Worm (Caenorhabditis elegans) whole organism, L4 larva: ENCODE results near the gene fbxa-100.
A peak's percentile ranks its signal among the peaks of the same experiment; 100 is the strongest.

ENCODE experiments used
- F37D6.2 ChIP-seq: sonication (generic microtip); optimal IDR thresholded peaks from 2 replicates; lab custom pipeline; 2016; ENCODE audit warnings: mild to moderate bottlenecking, missing genetic modification characterization, missing compliant biosample characterization
- F49E8.2 ChIP-seq: sonication (generic microtip); optimal IDR thresholded peaks from 2 replicates; lab custom pipeline; 2016; ENCODE audit warnings: missing compliant biosample characterization, mild to moderate bottlenecking, missing genetic modification characterization, borderline replicate concordance
- R02D3.7 ChIP-seq: fragments of 150-350 bp; sonication (generic microtip); optimal IDR thresholded peaks from 3 replicates; lab custom pipeline; 2014; ENCODE audit warnings: missing biosample characterization, missing genetic modification characterization
- T20F7.1 ChIP-seq: fragments of 200-800 bp; sonication (Bioruptor generic); optimal IDR thresholded peaks from 2 replicates; lab custom pipeline; 2018; ENCODE audit warnings: mild to moderate bottlenecking, missing genetic modification characterization, missing compliant biosample characterization
- T26A8.4 ChIP-seq: fragments of 200-800 bp; sonication (Bioruptor generic); IDR thresholded peaks from 2 replicates; pipeline ENCODE4 v1.3.6; 2022; ENCODE audit warnings: missing genetic modification characterization, missing compliant biosample characterization
- Y5F2A.4 ChIP-seq: fragments of 200-800 bp; sonication (Bioruptor generic); optimal IDR thresholded peaks from 2 replicates; lab custom pipeline; 2018; ENCODE audit warnings: mild to moderate bottlenecking, missing genetic modification characterization, missing compliant biosample characterization
- Y75B8A.6 ChIP-seq: fragments of 200-800 bp; sonication (Bioruptor generic); IDR thresholded peaks from 2 replicates; pipeline ENCODE4 v1.3.6; 2022; ENCODE audit warnings: missing genetic modification reagents, missing genetic modification characterization, missing compliant biosample characterization
- ZK337.2 ChIP-seq: fragments of 200-800 bp; sonication (Bioruptor generic); IDR thresholded peaks from 2 replicates; pipeline ENCODE4 v1.3.6; 2022; ENCODE audit warnings: missing genetic modification reagents, missing genetic modification characterization, missing compliant biosample characterization
- ZK546.5 ChIP-seq, 2 experiments: sonication (generic microtip); optimal IDR thresholded peaks; 2 replicates each; lab custom pipeline; 2017; ENCODE audit warnings: missing biosample characterization in 2 of 2, missing genetic modification characterization in 2 of 2
- aha-1 ChIP-seq: fragments of 150-350 bp; peaks from one replicate; lab custom pipeline; 2014; ENCODE audit warnings: missing biosample characterization, missing genetic modification characterization
- ceh-20 ChIP-seq: fragments of 200-800 bp; sonication (Bioruptor generic); IDR thresholded peaks from 2 replicates; pipeline ENCODE4 v1.3.6; 2022; ENCODE audit warnings: missing genetic modification reagents, missing genetic modification characterization, missing compliant biosample characterization
- ceh-28 ChIP-seq: fragments of 150-350 bp; optimal IDR thresholded peaks from 2 replicates; lab custom pipeline; 2014; ENCODE audit warnings: missing biosample characterization, missing genetic modification reagents, missing genetic modification characterization
- daf-12 ChIP-seq: fragments of 150-350 bp; optimal IDR thresholded peaks from 2 replicates; lab custom pipeline; 2014; ENCODE audit warnings: missing biosample characterization, missing genetic modification reagents, missing genetic modification characterization
- dmd-6 ChIP-seq: fragments of 200-800 bp; sonication (Bioruptor generic); IDR thresholded peaks from 2 replicates; pipeline ENCODE4 v1.3.6; 2022; ENCODE audit warnings: missing genetic modification reagents, missing genetic modification characterization, missing compliant biosample characterization
- dmd-9 ChIP-seq: fragments of 200-800 bp; sonication (Bioruptor generic); IDR thresholded peaks from 2 replicates; pipeline ENCODE4 v1.3.6; 2022; ENCODE audit warnings: missing genetic modification reagents, missing genetic modification characterization, missing compliant biosample characterization
- dve-1 ChIP-seq: sonication (generic microtip); optimal IDR thresholded peaks from 2 replicates; lab custom pipeline; 2017; ENCODE audit warnings: antibody characterized with exemption, mild to moderate bottlenecking, missing genetic modification characterization, missing compliant biosample characterization; ENCODE audit not compliant: insufficient read depth
- fkh-10 ChIP-seq: fragments of 150-350 bp; optimal IDR thresholded peaks from 2 replicates; lab custom pipeline; 2014; ENCODE audit warnings: missing biosample characterization, missing genetic modification reagents, missing genetic modification characterization
- fos-1 ChIP-seq: fragments of 150-350 bp; optimal IDR thresholded peaks from 2 replicates; lab custom pipeline; 2014; ENCODE audit warnings: missing biosample characterization, missing genetic modification characterization
- hif-1 ChIP-seq, 2 experiments: sonication (generic microtip); optimal IDR thresholded peaks; 2 replicates each; lab custom pipeline; 2016 to 2017; ENCODE audit warnings: missing compliant biosample characterization in 2 of 2, missing genetic modification characterization in 2 of 2, missing genetic modification reagents in 2 of 2, missing genotype in 2 of 2, mild to moderate bottlenecking in 1 of 2
- hlh-30 ChIP-seq: sonication (generic microtip); optimal IDR thresholded peaks from 2 replicates; lab custom pipeline; 2017; ENCODE audit warnings: antibody characterized with exemption, mild to moderate bottlenecking, missing genetic modification characterization, missing compliant biosample characterization; ENCODE audit not compliant: insufficient read depth
- jun-1 ChIP-seq: fragments of 150-350 bp; optimal IDR thresholded peaks from 2 replicates; lab custom pipeline; 2014; ENCODE audit warnings: missing biosample characterization, missing genetic modification reagents, missing genetic modification characterization
- lim-7 ChIP-seq: fragments of 200-800 bp; sonication (Bioruptor generic); IDR thresholded peaks from 2 replicates; pipeline ENCODE4 v1.3.6; 2022; ENCODE audit warnings: missing genetic modification characterization, missing compliant biosample characterization
- lin-13 ChIP-seq: fragments of 150-350 bp; optimal IDR thresholded peaks from 2 replicates; lab custom pipeline; 2014; ENCODE audit warnings: missing biosample characterization, missing genetic modification reagents, missing genetic modification characterization
- lir-3 ChIP-seq: sonication (generic microtip); optimal IDR thresholded peaks from 2 replicates; lab custom pipeline; 2016; ENCODE audit warnings: mild to moderate bottlenecking, missing genetic modification characterization, missing compliant biosample characterization
- lsy-2 ChIP-seq, 2 experiments: fragments of 150-350 bp in 1 of 2; sonication (generic microtip) in 1 of 2; optimal IDR thresholded peaks; 2 replicates each; lab custom pipeline; 2014 to 2017; ENCODE audit warnings: missing biosample characterization in 2 of 2, missing genetic modification characterization in 2 of 2
- madf-5 ChIP-seq, 2 experiments: fragments of 200-800 bp; sonication (Bioruptor generic); IDR thresholded peaks; 2 replicates each; pipeline ENCODE4 v1.3.6; 2022; ENCODE audit warnings: missing compliant biosample characterization in 2 of 2, missing genetic modification characterization in 2 of 2
- mdl-1 ChIP-seq, 2 experiments: fragments of 150-350 bp in 1 of 2; sonication (generic microtip) in 1 of 2; optimal IDR thresholded peaks; 2 replicates each; lab custom pipeline; 2014 to 2017; ENCODE audit warnings: missing biosample characterization in 2 of 2, missing genetic modification characterization in 2 of 2
- mxl-3 ChIP-seq: fragments of 200-800 bp; sonication (Bioruptor generic); optimal IDR thresholded peaks from 2 replicates; lab custom pipeline; 2018; ENCODE audit warnings: mild to moderate bottlenecking, missing genetic modification characterization, missing compliant biosample characterization
- nhr-10 ChIP-seq: fragments of 150-350 bp; optimal IDR thresholded peaks from 2 replicates; lab custom pipeline; 2014; ENCODE audit warnings: missing biosample characterization, missing genetic modification characterization
- nhr-102 ChIP-seq: sonication (generic microtip); optimal IDR thresholded peaks from 2 replicates; lab custom pipeline; 2016; ENCODE audit warnings: mild to moderate bottlenecking, missing genetic modification characterization, moderate library complexity, missing compliant biosample characterization
- nhr-11 ChIP-seq: fragments of 150-350 bp; optimal IDR thresholded peaks from 2 replicates; lab custom pipeline; 2014; ENCODE audit warnings: missing biosample characterization, missing genetic modification characterization
- nhr-111 ChIP-seq: fragments of 200-800 bp; sonication (Bioruptor generic); optimal IDR thresholded peaks from 2 replicates; lab custom pipeline; 2018; ENCODE audit warnings: mild to moderate bottlenecking, missing genetic modification characterization, missing compliant biosample characterization
- nhr-25 ChIP-seq: sonication (generic microtip); optimal IDR thresholded peaks from 2 replicates; lab custom pipeline; 2017; ENCODE audit warnings: missing genetic modification characterization, mild to moderate bottlenecking, missing compliant biosample characterization, antibody characterized with exemption, moderate library complexity, borderline replicate concordance; ENCODE audit not compliant: insufficient read depth
- nhr-28 ChIP-seq: fragments of 150-350 bp; optimal IDR thresholded peaks from 2 replicates; lab custom pipeline; 2014; ENCODE audit warnings: missing biosample characterization, missing genetic modification characterization
- nhr-41 ChIP-seq: fragments of 200-800 bp; sonication (Bioruptor generic); IDR thresholded peaks from 2 replicates; pipeline ENCODE4 v1.3.6; 2022; ENCODE audit warnings: missing genetic modification reagents, missing genetic modification characterization, missing compliant biosample characterization
- nhr-48 ChIP-seq: sonication (generic microtip); optimal IDR thresholded peaks from 2 replicates; lab custom pipeline; 2016; ENCODE audit warnings: mild to moderate bottlenecking, missing genetic modification characterization, missing compliant biosample characterization
- saeg-2 ChIP-seq: fragments of 200-800 bp; sonication (Bioruptor generic); IDR thresholded peaks from 2 replicates; pipeline ENCODE4 v1.3.6; 2022; ENCODE audit warnings: missing genetic modification reagents, missing genetic modification characterization, missing compliant biosample characterization
- sdz-12 ChIP-seq: fragments of 200-800 bp; sonication (Bioruptor generic); optimal IDR thresholded peaks from 2 replicates; lab custom pipeline; 2018; ENCODE audit warnings: mild to moderate bottlenecking, missing genetic modification characterization, missing compliant biosample characterization
- set-16 ChIP-seq: fragments of 200-800 bp; sonication (Bioruptor generic); IDR thresholded peaks from 2 replicates; pipeline ENCODE4 v1.3.6; 2022; ENCODE audit warnings: missing genetic modification reagents, missing genetic modification characterization, missing compliant biosample characterization
- snpc-1.2 ChIP-seq: fragments of 200-800 bp; sonication (Bioruptor generic); IDR thresholded peaks from 2 replicates; pipeline ENCODE4 v1.3.6; 2022; ENCODE audit warnings: missing genetic modification reagents, missing genetic modification characterization, missing compliant biosample characterization
- tra-1 ChIP-seq: fragments of 200-800 bp; sonication (Bioruptor generic); IDR thresholded peaks from 2 replicates; pipeline ENCODE4 v1.3.6; 2022; ENCODE audit warnings: missing genetic modification reagents, missing genetic modification characterization, missing compliant biosample characterization
- unc-39 ChIP-seq: sonication (generic microtip); optimal IDR thresholded peaks from 2 replicates; lab custom pipeline; 2017; ENCODE audit warnings: missing biosample characterization, missing genetic modification characterization
- zfp-2 ChIP-seq: sonication (generic microtip); optimal IDR thresholded peaks from 2 replicates; lab custom pipeline; 2016; ENCODE audit warnings: mild to moderate bottlenecking, missing genetic modification characterization, missing compliant biosample characterization
- zfp-3 ChIP-seq: fragments of 200-800 bp; sonication (Bioruptor generic); conservative IDR thresholded peaks from 2 replicates; pipeline ENCODE4 v1.3.6; 2022; ENCODE audit warnings: missing genetic modification reagents, missing genetic modification characterization, missing compliant biosample characterization
- zip-11 ChIP-seq: fragments of 200-800 bp; sonication (Bioruptor generic); IDR thresholded peaks from 2 replicates; pipeline ENCODE4 v1.3.6; 2022; ENCODE audit warnings: missing genetic modification characterization, missing compliant biosample characterization

fbxa-100 gene

ce11 chrV:16047508-16047907, 14.4 kb downstream of the fbxa-100 start, which contains the start of gene str-198:
TSS of gene str-198 (plus strand) at chrV:16047808.
- TF ChIP-seq nhr-25 (tag; lab: Kevin White, UChicago) = no peak
- no peak for TF ChIP-seq zfp-3 (GFP tag; lab: Robert Waterston, UW)
- no peak for TF ChIP-seq ceh-28 (tag; lab: Kevin White, UChicago)
- no peak for TF ChIP-seq lin-13
- no peak for TF ChIP-seq lim-7 (GFP tag; lab: Robert Waterston, UW)
- no peak for TF ChIP-seq aha-1
- no peak for TF ChIP-seq nhr-111 (GFP tag; lab: Kevin White, UChicago)
- no peak for TF ChIP-seq Y75B8A.6
- TF ChIP-seq, all 104 proteins: peak for 0

ce11 chrV:16047052-16047451, 14.8 kb downstream of the fbxa-100 start:
- TF ChIP-seq T26A8.4 (GFP tag; lab: Robert Waterston, UW) (no peak), Y5F2A.4 (GFP tag; lab: Kevin White, UChicago) (no peak), fkh-10 (GFP tag; lab: Kevin White, UChicago) (no peak), sdz-12 (GFP tag; lab: Kevin White, UChicago) (no peak), set-16 (peak; percentile 90), F37D6.2 (tag; lab: Kevin White, UChicago) (no peak)

- TF ChIP-seq jun-1 (tag; lab: Kevin White, UChicago) = no peak
- TF ChIP-seq mdl-1 (tag; optimal IDR thresholded peaks at IDR 0.05; lab: Kevin White, UChicago) = no peak
- no peak for TF ChIP-seq dve-1 (tag; lab: Kevin White, UChicago)
- TF ChIP-seq zfp-2 (tag; lab: Kevin White, UChicago) = no peak
- TF ChIP-seq daf-12 (tag; lab: Kevin White, UChicago) = no peak
- TF ChIP-seq lir-3 (tag; lab: Kevin White, UChicago) = no peak
- no peak for TF ChIP-seq snpc-1.2 (GFP tag; lab: Robert Waterston, UW)
- no peak for TF ChIP-seq nhr-102 (tag; lab: Kevin White, UChicago)
- TF ChIP-seq madf-5 (GFP tag; IDR thresholded peaks at IDR 0.05; lab: Robert Waterston, UW) = no peak
- TF ChIP-seq fos-1 (tag; lab: Kevin White, UChicago) = no peak
Observed at ce11 chrV:16046573-16046972, 15.3 kb downstream of the fbxa-100 start, which contains the start of gene ZK285.2. TSS of gene ZK285.2 (plus strand) at chrV:16046873.

- peak; percentile 46 for TF ChIP-seq nhr-10
- no peak for TF ChIP-seq jun-1 (tag; lab: Kevin White, UChicago)
- no peak for TF ChIP-seq zip-11
- peak in 1 of 2 experiments; percentile 4 for TF ChIP-seq hif-1 (tag; optimal IDR thresholded peaks at IDR 0.05; lab: Kevin White, UChicago)
- no peak for TF ChIP-seq nhr-41 (GFP tag; lab: Robert Waterston, UW)
- no peak for TF ChIP-seq ZK337.2 (GFP tag; lab: Robert Waterston, UW)
- TF ChIP-seq nhr-48 (tag; lab: Kevin White, UChicago) = peak; percentile 91
- peak; percentile 69 for TF ChIP-seq tra-1 (GFP tag; lab: Robert Waterston, UW)
- peak; percentile 38 for TF ChIP-seq T20F7.1 (GFP tag; lab: Kevin White, UChicago)
- TF ChIP-seq R02D3.7 (tag; lab: Kevin White, UChicago) = no peak
- TF ChIP-seq saeg-2 (GFP tag; lab: Robert Waterston, UW) = no peak
- peak; percentile 95 for TF ChIP-seq dmd-6 (GFP tag; lab: Robert Waterston, UW)
- peak; percentile 18 for TF ChIP-seq mxl-3 (GFP tag; lab: Kevin White, UChicago)
- no peak for TF ChIP-seq lsy-2 (tag; optimal IDR thresholded peaks at IDR 0.05; lab: Kevin White, UChicago)
- no peak for TF ChIP-seq snpc-1.2 (GFP tag; lab: Robert Waterston, UW)
- TF ChIP-seq F49E8.2 (tag; lab: Kevin White, UChicago) = no peak
- TF ChIP-seq unc-39 (tag; lab: Kevin White, UChicago) = no peak
- no peak for TF ChIP-seq Y75B8A.6
- peak; percentile 97 for TF ChIP-seq dve-1 (tag; lab: Kevin White, UChicago)
- TF ChIP-seq ceh-20 (GFP tag; lab: Robert Waterston, UW) = no peak
- peak; percentile 80 for TF ChIP-seq nhr-28 (tag; lab: Kevin White, UChicago)
- no peak for TF ChIP-seq dmd-9 (GFP tag; lab: Robert Waterston, UW)
- TF ChIP-seq lir-3 (tag; lab: Kevin White, UChicago) = no peak
- TF ChIP-seq hlh-30 (tag; lab: Kevin White, UChicago) = peak; percentile 77
- no peak for TF ChIP-seq ZK546.5 (tag; optimal IDR thresholded peaks at IDR 0.05; lab: Kevin White, UChicago)
- no peak for TF ChIP-seq nhr-11
- peak in 1 of 2 experiments; percentile 72 for TF ChIP-seq mdl-1 (tag; optimal IDR thresholded peaks at IDR 0.05; lab: Kevin White, UChicago)
Observed at ce11 chrV:16045837-16046236, 16.1 kb downstream of the fbxa-100 start, which contains the start of gene T10C6.15. TSS of gene T10C6.15 (minus strand) at chrV:16045940.
